Fruit fly (Drosophila melanogaster): ENCODE data around the gene Pgant6.

The Pgant6 gene

DNA sequence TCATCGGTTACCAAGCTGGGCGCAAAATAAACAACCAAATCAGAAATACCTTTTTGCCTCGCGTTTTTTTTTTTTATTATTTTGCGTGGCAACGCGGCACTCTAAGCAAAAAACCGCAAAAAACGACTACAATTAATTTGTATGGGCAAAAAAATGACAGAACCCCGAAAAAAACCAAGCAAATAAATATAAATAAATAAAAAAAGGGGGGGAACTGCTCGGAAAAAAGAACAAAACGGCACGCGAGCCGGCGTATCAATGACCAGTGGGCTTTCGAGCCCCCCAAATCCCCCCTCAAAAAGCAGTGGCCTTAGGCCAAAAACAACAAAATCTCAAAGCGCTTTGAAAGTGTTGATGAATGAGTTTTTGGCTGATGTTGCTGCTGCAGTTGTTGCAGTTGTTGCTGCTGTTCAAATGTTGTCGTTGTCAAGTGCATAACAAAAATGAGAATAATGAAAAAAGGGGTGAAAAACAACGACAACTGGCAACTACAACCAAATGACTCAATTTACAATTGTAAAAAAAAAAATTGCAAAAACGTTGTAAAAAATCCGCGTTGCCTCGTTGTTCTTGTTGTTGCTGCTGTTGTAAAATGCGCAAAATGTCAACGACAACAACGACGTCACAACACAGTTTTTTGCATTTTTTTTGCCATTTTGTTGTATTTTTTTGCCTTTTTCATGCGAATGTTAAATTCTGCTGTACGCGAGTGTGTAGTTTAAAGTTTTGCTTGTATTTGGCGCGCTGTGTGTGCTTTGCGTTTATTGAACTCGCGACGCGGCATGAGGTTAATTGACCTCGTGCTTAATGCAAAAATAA, 23.3 kb downstream of the Pgant6 start:
- TF ChIP-seq h (GFP tag; optimal IDR thresholded peaks at IDR 0.05) (peak; percentile 60), Hr78 (GFP tag; optimal IDR thresholded peaks at IDR 0.05) (no peak), Rel (GFP tag; optimal IDR thresholded peaks at IDR 0.05) (peak; percentile 51), Rel (tag; optimal IDR thresholded peaks at IDR 0.05) (peak; percentile 50), CrebA (GFP tag; optimal IDR thresholded peaks at IDR 0.05; ENCODE audit: borderline replicate concordance) (peak; percentile 43), jim (GFP tag; optimal IDR thresholded peaks at IDR 0.05) (peak; percentile 46), Sp1 (GFP tag; optimal IDR thresholded peaks at IDR 0.05) (peak; percentile 57), HLH106 (tag; optimal IDR thresholded peaks at IDR 0.05) (peak; percentile 20), Vsx2 (GFP tag; optimal IDR thresholded peaks at IDR 0.05; ENCODE audit: partially characterized antibody) (no peak), sage (GFP tag; optimal IDR thresholded peaks at IDR 0.05) (peak; percentile 12), fru (GFP tag; optimal IDR thresholded peaks at IDR 0.05) (no peak), Hnf4 (GFP tag; optimal IDR thresholded peaks at IDR 0.05) (no peak), brk (GFP tag; optimal IDR thresholded peaks at IDR 0.05) (no peak), rgr (GFP tag; optimal IDR thresholded peaks at IDR 0.05) (peak; percentile 2), CG9705 (GFP tag; optimal IDR thresholded peaks at IDR 0.05) (no peak)

DNA sequence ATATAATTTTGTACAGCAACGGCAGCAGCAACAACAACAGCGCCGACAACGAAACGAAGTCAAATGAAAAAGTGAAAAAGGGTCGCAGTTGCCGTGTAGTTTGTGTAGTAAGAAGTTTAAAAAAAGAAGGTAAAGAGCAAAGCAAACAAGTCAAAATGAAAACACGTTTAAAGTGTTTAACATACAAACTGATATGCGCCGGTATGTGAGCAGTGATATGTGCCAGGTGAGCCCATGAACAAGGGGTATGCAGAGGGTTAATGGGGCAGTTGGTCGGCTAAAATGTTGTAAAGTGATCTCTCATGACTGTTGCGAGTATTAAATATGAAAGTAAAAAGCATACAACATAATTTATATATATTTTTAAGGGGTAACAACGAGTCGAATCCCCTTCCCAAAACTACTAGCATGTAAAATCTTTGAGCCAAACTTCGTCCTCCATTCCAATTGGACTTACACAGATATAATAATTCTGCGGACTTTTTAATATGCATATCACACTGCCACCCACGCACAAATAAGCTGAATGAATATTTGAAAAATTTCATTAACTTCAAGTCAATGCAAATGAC, 24.0 kb downstream of the Pgant6 start:
- TF ChIP-seq sv (GFP tag; optimal IDR thresholded peaks at IDR 0.05) (peak; percentile 27), Hr78 (GFP tag; optimal IDR thresholded peaks at IDR 0.05) (no peak), Hnf4 (GFP tag; optimal IDR thresholded peaks at IDR 0.05) (peak; percentile 23), CG9705 (GFP tag; optimal IDR thresholded peaks at IDR 0.05) (no peak), N (GFP tag; optimal IDR thresholded peaks at IDR 0.05) (no peak), Dif (GFP tag; optimal IDR thresholded peaks at IDR 0.05; ENCODE audit: partially characterized antibody) (no peak), usp (GFP tag; optimal IDR thresholded peaks at IDR 0.05) (no peak), dmrt93B (GFP tag; optimal IDR thresholded peaks at IDR 0.05) (peak; percentile 52), rgr (GFP tag; optimal IDR thresholded peaks at IDR 0.05) (peak; percentile 13), fru (GFP tag; optimal IDR thresholded peaks at IDR 0.05) (peak; percentile 64), Mio (GFP tag; optimal IDR thresholded peaks at IDR 0.05) (no peak), br (GFP tag; optimal IDR thresholded peaks at IDR 0.05) (peak; percentile 28), h (GFP tag; optimal IDR thresholded peaks at IDR 0.05) (peak; percentile 88), foxo (GFP tag; optimal IDR thresholded peaks at IDR 0.05) (peak in 1 of 2 experiments; percentile 87), psq (GFP tag; optimal IDR thresholded peaks at IDR 0.05) (peak; percentile 72), OdsH (GFP tag; optimal IDR thresholded peaks at IDR 0.05) (peak; percentile 8), dsf (GFP tag; optimal IDR thresholded peaks at IDR 0.05; ENCODE audit: borderline replicate concordance) (no peak), Rel (GFP tag; optimal IDR thresholded peaks at IDR 0.05) (no peak), Rel (tag; optimal IDR thresholded peaks at IDR 0.05) (no peak), Hr83 (GFP tag; optimal IDR thresholded peaks at IDR 0.05; ENCODE audit: poor library complexity, severe bottlenecking) (no peak), HLH106 (tag; optimal IDR thresholded peaks at IDR 0.05) (peak; percentile 76), ey (GFP tag; optimal IDR thresholded peaks at IDR 0.05) (peak; percentile 19), Dfd (GFP tag; optimal IDR thresholded peaks at IDR 0.05) (no peak), woc (GFP tag; optimal IDR thresholded peaks at IDR 0.05) (peak; percentile 39), CrebA (GFP tag; optimal IDR thresholded peaks at IDR 0.05; ENCODE audit: borderline replicate concordance) (peak; percentile 26), pan (optimal IDR thresholded peaks at IDR 0.05) (peak; percentile 49), tai (GFP tag; optimal IDR thresholded peaks at IDR 0.05) (no peak)

DNA sequence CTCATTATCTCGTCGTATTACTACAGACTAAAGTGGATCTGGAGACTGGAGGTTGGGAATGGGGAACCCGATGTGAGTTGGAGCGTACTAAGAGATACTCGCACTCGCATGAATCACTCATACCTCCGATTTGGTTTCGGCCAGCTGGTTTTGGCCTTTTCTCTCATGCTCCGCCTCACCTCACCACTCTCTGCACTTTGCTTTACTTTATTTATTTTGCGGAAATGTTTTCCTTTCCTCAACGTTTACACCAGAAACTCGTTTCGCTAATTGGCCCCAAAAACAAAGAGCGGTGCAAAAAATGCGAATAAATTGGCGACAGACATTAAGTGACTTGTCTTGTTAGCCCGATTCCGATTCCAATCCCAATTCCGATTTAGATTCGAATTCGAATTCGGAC, 25.3 kb downstream of the Pgant6 start:
- TF ChIP-seq Hr78 (GFP tag; optimal IDR thresholded peaks at IDR 0.05): no peak
- peak; percentile 22 for TF ChIP-seq Vsx2 (GFP tag; optimal IDR thresholded peaks at IDR 0.05; ENCODE audit: partially characterized antibody)
- no peak for TF ChIP-seq dsf (GFP tag; optimal IDR thresholded peaks at IDR 0.05; ENCODE audit: borderline replicate concordance)
- peak; percentile 23 for TF ChIP-seq psq (GFP tag; optimal IDR thresholded peaks at IDR 0.05)
- TF ChIP-seq brk (GFP tag; optimal IDR thresholded peaks at IDR 0.05): no peak
- no peak for TF ChIP-seq tai (GFP tag; optimal IDR thresholded peaks at IDR 0.05)
